Fruit fly (Drosophila melanogaster) whole organism, wandering third instar larva: ENCODE measurements around the gene CG8607.

Source experiments
- Dfd ChIP-seq: fragments of >200 bp; optimal IDR thresholded peaks from 2 replicates; lab custom pipeline; 2017; ENCODE audit warnings: missing biosample characterization, missing genetic modification characterization
- HLH106 ChIP-seq: fragments of 200-800 bp; optimal IDR thresholded peaks from 3 replicates; lab custom pipeline; 2019; ENCODE audit warnings: missing biosample characterization, mild to moderate bottlenecking, missing genetic modification characterization, moderate library complexity
- lola ChIP-seq: fragments of >200 bp; optimal IDR thresholded peaks from 2 replicates; lab custom pipeline; 2017; ENCODE audit warnings: missing biosample characterization, missing genetic modification characterization
- pan ChIP-seq: fragments of >200 bp; optimal IDR thresholded peaks from 2 replicates; lab custom pipeline; 2017
- usp ChIP-seq: fragments of >200 bp; optimal IDR thresholded peaks from 2 replicates; lab custom pipeline; 2017; ENCODE audit warnings: missing biosample characterization, missing genetic modification characterization

DNA sequence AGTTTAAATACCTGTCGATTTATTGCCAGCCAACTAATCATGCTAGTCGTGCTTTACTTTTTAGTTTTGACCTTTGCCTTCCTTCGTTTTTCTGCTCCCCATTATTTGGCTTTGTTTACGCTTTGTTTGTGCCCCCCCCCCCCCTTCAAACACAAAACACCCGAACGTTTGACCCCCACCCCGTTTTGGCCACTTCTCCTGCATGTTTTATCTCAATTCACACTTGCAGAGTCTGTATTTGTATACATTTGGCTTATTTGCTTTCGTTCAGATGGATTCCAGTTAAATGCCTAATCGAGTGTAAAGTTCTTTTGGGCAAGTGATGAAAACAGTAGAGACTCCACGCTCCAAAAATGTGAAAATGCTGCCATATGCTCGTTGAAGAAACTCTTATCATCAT lies 29.4 kb downstream of the CG8607 start:
- TF ChIP-seq HLH106 (tag; lab: Kevin White, UChicago) (no peak), lola (GFP tag; lab: Kevin White, UChicago) (no peak), pan (lab: Kevin White, UChicago) (no peak), Dfd (no peak), usp (GFP tag; lab: Kevin White, UChicago) (no peak)
